Fruit fly (Drosophila melanogaster): ENCODE data around the gene rtet.

The rtet gene

dm6 chr3R:21126673-21127284 lies 18.5 kb downstream of the rtet start:
- TF ChIP-seq dan (GFP tag; IDR thresholded peaks at IDR 0.05) (no peak), NFAT (GFP tag; IDR thresholded peaks at IDR 0.05) (peak; percentile 18; the same call in 1 of the 2 replicates), cg (GFP tag; optimal IDR thresholded peaks at IDR 0.05) (peak; percentile 97), CG12659 (GFP tag; optimal IDR thresholded peaks at IDR 0.05) (no peak), chm (GFP tag; IDR thresholded peaks at IDR 0.05) (0 out of 2 replicates have a peak, but pooled peaks have one; percentile 34), Bdp1 (GFP tag; optimal IDR thresholded peaks at IDR 0.05) (no peak), sens (GFP tag) (peak; percentile 35), CG1832 (GFP tag; optimal IDR thresholded peaks at IDR 0.05) (peak; percentile 72), MESR4 (GFP tag; optimal IDR thresholded peaks at IDR 0.05) (peak; percentile 40), tx (GFP tag; optimal IDR thresholded peaks at IDR 0.05) (no peak), sr (GFP tag; IDR thresholded peaks at IDR 0.05) (0 out of 3 replicates have a peak, but pooled peaks have one; percentile 26), CG4617 (GFP tag; optimal IDR thresholded peaks at IDR 0.05; ENCODE audit: borderline replicate concordance) (peak; percentile 68), ssp (GFP tag; IDR thresholded peaks at IDR 0.05) (no peak), chinmo (GFP tag; IDR thresholded peaks at IDR 0.05; ENCODE audit: partially characterized antibody) (0 out of 4 replicates have a peak, but pooled peaks have one; percentile 34), nom (GFP tag; optimal IDR thresholded peaks at IDR 0.05) (peak; percentile 19), Sin3A (optimal IDR thresholded peaks at IDR 0.05) (no peak), CG8478 (optimal IDR thresholded peaks at IDR 0.05) (peak; percentile 92), Oli (tag; optimal IDR thresholded peaks at IDR 0.05) (no peak), YL-1 (GFP tag; optimal IDR thresholded peaks at IDR 0.05) (peak; percentile 16), CG4424 (GFP tag; optimal IDR thresholded peaks at IDR 0.05) (no peak), CTCF (GFP tag; optimal IDR thresholded peaks at IDR 0.05) (peak; percentile 73), Nf-YA (GFP tag; IDR thresholded peaks at IDR 0.05) (0 out of 2 replicates have a peak, but pooled peaks have one; percentile 6), Eip74EF (GFP tag; optimal IDR thresholded peaks at IDR 0.05) (peak in 1 of 2 experiments; percentile 3), CG1602 (GFP tag; optimal IDR thresholded peaks at IDR 0.05) (no peak)

dm6 chr3R:21127352-21127985 lies 19.2 kb downstream of the rtet start, which contains the start of the genes slmb and CG5793:
slmb (minus strand) TSS chr3R:21127485.
CG5793 (plus strand) TSS chr3R:21127573.
- TF ChIP-seq bigmax (GFP tag; optimal IDR thresholded peaks at IDR 0.05) = peak; percentile 46
- peak; percentile 43 for TF ChIP-seq CG9609 (GFP tag; optimal IDR thresholded peaks at IDR 0.05)
- TF ChIP-seq CG13624 (GFP tag; optimal IDR thresholded peaks at IDR 0.05) = peak; percentile 77
- peak; percentile 28 for TF ChIP-seq CG18011 (GFP tag; optimal IDR thresholded peaks at IDR 0.05)
- peak; percentile 59 for TF ChIP-seq CG12155 (GFP tag; optimal IDR thresholded peaks at IDR 0.05)
- peak; percentile 10 for TF ChIP-seq CG3995 (GFP tag; optimal IDR thresholded peaks at IDR 0.05)
- peak; percentile 48 for TF ChIP-seq CG33213 (GFP tag; optimal IDR thresholded peaks at IDR 0.05)
- no peak for TF ChIP-seq CG3726 (GFP tag; IDR thresholded peaks at IDR 0.05)
- TF ChIP-seq D19B (GFP tag; optimal IDR thresholded peaks at IDR 0.05) = no peak
- peak; percentile 39 for TF ChIP-seq NfI (GFP tag; optimal IDR thresholded peaks at IDR 0.05)
- TF ChIP-seq sens (GFP tag) = peak; percentile 90
- TF ChIP-seq CG8478 (optimal IDR thresholded peaks at IDR 0.05) = no peak
- TF ChIP-seq ERR (GFP tag; optimal IDR thresholded peaks at IDR 0.05) = peak; percentile 91
- peak; percentile 20 for TF ChIP-seq CoRest (tag; optimal IDR thresholded peaks at IDR 0.05)
- TF ChIP-seq ab (GFP tag; optimal IDR thresholded peaks at IDR 0.05) = peak; percentile 1
- TF ChIP-seq CG3163 (GFP tag; optimal IDR thresholded peaks at IDR 0.05) = peak; percentile 15
- TF ChIP-seq Rfx (GFP tag; IDR thresholded peaks at IDR 0.05) = peak; percentile 46
- peak; percentile 44 for TF ChIP-seq chn (GFP tag; optimal IDR thresholded peaks at IDR 0.05)
- no peak for TF ChIP-seq CG1832 (GFP tag; optimal IDR thresholded peaks at IDR 0.05)
- TF ChIP-seq sug (tag; optimal IDR thresholded peaks at IDR 0.05) = peak; percentile 100
- TF ChIP-seq dimm (GFP tag; IDR thresholded peaks at IDR 0.05) = no peak
- TF ChIP-seq Mes4 (GFP tag; optimal IDR thresholded peaks at IDR 0.05) = peak; percentile 23
- no peak for TF ChIP-seq CG11504 (tag; optimal IDR thresholded peaks at IDR 0.05)
- peak; percentile 60 for TF ChIP-seq slbo (GFP tag; IDR thresholded peaks at IDR 0.05)
- TF ChIP-seq CG8924 (tag; optimal IDR thresholded peaks at IDR 0.05) = peak; percentile 43
- no peak; the same call in 1 of the 2 replicates for TF ChIP-seq ssp (GFP tag; IDR thresholded peaks at IDR 0.05)
- peak; percentile 74 for TF ChIP-seq CG3847 (GFP tag; IDR thresholded peaks at IDR 0.05)
- TF ChIP-seq Ets97D (GFP tag; optimal IDR thresholded peaks at IDR 0.05) = peak; percentile 76
- peak; percentile 64; the same call in 2 of the 3 replicates for TF ChIP-seq zfh1 (GFP tag; IDR thresholded peaks at IDR 0.05)
- peak; percentile 63 for TF ChIP-seq E2f2 (GFP tag; IDR thresholded peaks at IDR 0.05)
